Fruit fly (Drosophila melanogaster) S2 (cell line): ENCODE results near the gene Mgstl.

Source experiments
- CG8478 ChIP-seq: fragments of >200 bp; optimal IDR thresholded peaks from 2 replicates; lab custom pipeline; 2018
- CTCF ChIP-seq, 2 experiments: fragments of >200 bp; optimal IDR thresholded peaks; 2 replicates each; lab custom pipeline; 2018

DNA sequence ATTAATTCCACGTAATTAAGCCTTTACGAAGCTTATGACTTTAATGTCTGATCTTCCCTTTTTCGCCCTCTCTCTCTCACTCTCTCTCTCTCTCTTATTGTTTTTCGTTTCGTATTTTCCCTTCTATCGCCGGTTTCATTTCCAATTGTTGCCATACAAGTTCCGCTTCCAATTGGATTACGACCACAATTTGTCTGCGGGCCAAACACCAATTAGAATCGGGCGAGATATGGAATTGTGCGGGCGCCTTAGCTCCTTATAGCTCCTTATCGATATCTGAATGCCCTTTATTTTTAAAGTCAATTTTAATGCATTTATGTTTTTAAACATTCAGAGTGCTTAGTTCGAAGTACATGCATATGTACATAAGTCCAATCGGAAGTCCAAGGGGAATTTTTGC is 14.8 kb downstream of the Mgstl start:
- TF ChIP-seq CG8478 (lab: Kevin White, UChicago) (no peak), CTCF (optimal IDR thresholded peaks at IDR 0.05; lab: Kevin White, UChicago) (no peak)
